Fruit fly (Drosophila melanogaster): Measurements from ENCODE around the gene MME1.
A peak's percentile ranks its signal among the peaks of the same experiment; 100 is the strongest.

Gene MME1

DNA sequence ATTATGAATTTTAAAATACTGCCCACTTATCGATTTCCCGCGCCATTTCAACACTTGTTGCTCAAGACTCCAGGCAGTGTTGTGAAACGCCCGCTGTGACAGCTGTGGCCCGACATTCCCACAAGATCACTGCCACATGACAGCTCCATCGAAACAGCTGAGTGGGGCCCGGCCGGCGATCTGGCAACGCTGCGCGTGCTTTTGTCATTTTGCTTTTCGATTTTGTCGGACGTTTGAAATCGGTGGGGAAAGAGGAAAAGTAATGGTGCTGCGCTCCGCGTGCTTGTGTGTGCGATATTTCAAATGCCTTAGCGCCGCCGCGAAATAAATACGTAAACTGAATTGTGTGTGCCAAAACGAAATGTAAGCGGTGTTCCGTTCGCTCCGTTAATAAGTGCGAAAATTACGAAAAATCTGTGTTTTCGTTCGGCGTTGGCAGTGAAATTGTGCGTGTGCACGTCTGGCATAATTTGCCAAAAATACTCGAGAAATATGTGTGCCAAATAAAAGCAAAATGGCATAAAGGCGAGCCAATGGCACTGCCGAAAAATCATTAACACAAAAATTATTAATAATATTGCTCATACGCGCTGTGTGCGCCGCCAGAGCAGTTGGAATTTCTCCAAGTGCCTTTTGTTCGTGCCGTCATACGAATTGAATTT, 15.0 kb downstream of the MME1 start (continued):
- TF ChIP-seq hbn (GFP tag; IDR thresholded peaks at IDR 0.05; ENCODE audit: partially characterized antibody) = peak; percentile 59
- peak; percentile 52; the same call in 1 of the 2 replicates for TF ChIP-seq wdn (GFP tag; IDR thresholded peaks at IDR 0.05)
- TF ChIP-seq dm (GFP tag; optimal IDR thresholded peaks at IDR 0.05) = peak; percentile 82
- no peak; the same call in 1 of the 2 replicates for TF ChIP-seq CG1024 (GFP tag; IDR thresholded peaks at IDR 0.05)
- peak; percentile 71 for TF ChIP-seq Scr (GFP tag; IDR thresholded peaks at IDR 0.05; ENCODE audit: partially characterized antibody)
- no peak; the same call in 1 of the 2 replicates for TF ChIP-seq klu (GFP tag; IDR thresholded peaks at IDR 0.05)
- peak; percentile 70; the same call in 2 of the 3 replicates for TF ChIP-seq Opbp (GFP tag; IDR thresholded peaks at IDR 0.05; ENCODE audit: partially characterized antibody)
- peak; percentile 41 for TF ChIP-seq dmrt99B (tag; optimal IDR thresholded peaks at IDR 0.05)
- TF ChIP-seq CG9215 (GFP tag; IDR thresholded peaks at IDR 0.05) = no peak
- peak; percentile 43 for TF ChIP-seq CG12219 (GFP tag; optimal IDR thresholded peaks at IDR 0.05)
- TF ChIP-seq CG9797 (GFP tag; optimal IDR thresholded peaks at IDR 0.05) = peak; percentile 13
- no peak for TF ChIP-seq wek (GFP tag; optimal IDR thresholded peaks at IDR 0.05)
- peak; percentile 19 for TF ChIP-seq grau (tag; optimal IDR thresholded peaks at IDR 0.05)
- TF ChIP-seq CG17361 (GFP tag; IDR thresholded peaks at IDR 0.05) = peak; percentile 45; the same call in 2 of the 3 replicates
- TF ChIP-seq HmgZ (tag; optimal IDR thresholded peaks at IDR 0.05) = peak; percentile 96
- TF ChIP-seq Hr3 (GFP tag; optimal IDR thresholded peaks at IDR 0.05) = peak; percentile 29
- peak; percentile 83 for TF ChIP-seq CG17186 (GFP tag; optimal IDR thresholded peaks at IDR 0.05)
- peak; percentile 22 for TF ChIP-seq Sry-β (GFP tag; optimal IDR thresholded peaks at IDR 0.05)
- peak; percentile 68 for TF ChIP-seq Ets65A (GFP tag)
- TF ChIP-seq CG11695 (GFP tag; IDR thresholded peaks at IDR 0.05) = peak; percentile 53; the same call in 1 of the 3 replicates
- peak; percentile 16 for TF ChIP-seq fd96Cb (tag; optimal IDR thresholded peaks at IDR 0.05)
- TF ChIP-seq CG15696 (tag; optimal IDR thresholded peaks at IDR 0.05) = no peak
- peak; percentile 16 for TF ChIP-seq nmo (GFP tag; optimal IDR thresholded peaks at IDR 0.05)
- TF ChIP-seq CG11723 (GFP tag; optimal IDR thresholded peaks at IDR 0.05) = peak; percentile 6
- peak; percentile 29; the same call in 1 of the 3 replicates for TF ChIP-seq CG14860 (GFP tag; IDR thresholded peaks at IDR 0.05; ENCODE audit: partially characterized antibody)
- TF ChIP-seq CG7963 (GFP tag; IDR thresholded peaks at IDR 0.05; ENCODE audit: partially characterized antibody) = peak; percentile 37; the same call in 1 of the 3 replicates
- peak; percentile 46 for TF ChIP-seq tgo (GFP tag; IDR thresholded peaks at IDR 0.05)
- peak; percentile 72 for TF ChIP-seq Sry-δ (GFP tag; optimal IDR thresholded peaks at IDR 0.05)
- TF ChIP-seq CG4328 (GFP tag; optimal IDR thresholded peaks at IDR 0.05) = peak; percentile 26
- TF ChIP-seq CG3726 (GFP tag; IDR thresholded peaks at IDR 0.05) = 0 out of 3 replicates have a peak, but pooled peaks have one; percentile 52
- peak; percentile 47; the same call in 2 of the 3 replicates for TF ChIP-seq Doc3 (GFP tag; IDR thresholded peaks at IDR 0.05; ENCODE audit: partially characterized antibody)
- peak; percentile 52 for TF ChIP-seq CG12391 (tag; optimal IDR thresholded peaks at IDR 0.05)
- TF ChIP-seq CG3163 (GFP tag; optimal IDR thresholded peaks at IDR 0.05) = no peak
- peak; percentile 26; the same call in 1 of the 2 replicates for TF ChIP-seq Rx (GFP tag; IDR thresholded peaks at IDR 0.05)
- no peak for TF ChIP-seq ro (GFP tag; IDR thresholded peaks at IDR 0.05)
- TF ChIP-seq bbx (GFP tag; IDR thresholded peaks at IDR 0.05; ENCODE audit: partially characterized antibody) = peak; percentile 77
- TF ChIP-seq trem (tag; optimal IDR thresholded peaks at IDR 0.05) = peak; percentile 61
- peak; percentile 31 for TF ChIP-seq CG10209 (GFP tag; optimal IDR thresholded peaks at IDR 0.05)
- TF ChIP-seq Usf (GFP tag; optimal IDR thresholded peaks at IDR 0.05) = no peak
- TF ChIP-seq nerfin-2 (GFP tag; IDR thresholded peaks at IDR 0.05; ENCODE audit: partially characterized antibody) = peak; percentile 46; the same call in 1 of the 2 replicates
- TF ChIP-seq ara (GFP tag; IDR thresholded peaks at IDR 0.05) = peak; percentile 12; the same call in 1 of the 2 replicates
- TF ChIP-seq disco-r (GFP tag; optimal IDR thresholded peaks at IDR 0.05) = peak; percentile 65
- peak; percentile 57 for TF ChIP-seq CG18599 (GFP tag; optimal IDR thresholded peaks at IDR 0.05)
- no peak for TF ChIP-seq CG7745 (tag; optimal IDR thresholded peaks at IDR 0.05)
- TF ChIP-seq croc (GFP tag; conservative IDR thresholded peaks at IDR 0.05) = no peak
- TF ChIP-seq CG8359 (GFP tag; optimal IDR thresholded peaks at IDR 0.05; ENCODE audit: borderline replicate concordance) = no peak
- TF ChIP-seq CG11093 (GFP tag; IDR thresholded peaks at IDR 0.05) = no peak; the same call in 2 of the 3 replicates
